Fruit fly (Drosophila melanogaster): Measurements from ENCODE around the gene akirin.

Gene akirin

dm6 chr3L:7360324-7360852 lies 9.3 kb upstream of the akirin start, which contains the start of gene Sec63:
Gene Sec63, plus strand, starts transcription at chr3L:7360561.
- TF ChIP-seq Vsx2 (GFP tag; optimal IDR thresholded peaks at IDR 0.05; ENCODE audit: partially characterized antibody) (no peak), foxo (GFP tag; optimal IDR thresholded peaks at IDR 0.05) (peak in 1 of 2 experiments; percentile 54), Hnf4 (GFP tag; optimal IDR thresholded peaks at IDR 0.05) (peak; percentile 35), sv (GFP tag; optimal IDR thresholded peaks at IDR 0.05) (peak; percentile 21), Myc (optimal IDR thresholded peaks at IDR 0.05) (peak; percentile 44), OdsH (GFP tag; optimal IDR thresholded peaks at IDR 0.05) (no peak), pan (optimal IDR thresholded peaks at IDR 0.05) (no peak), br (GFP tag; optimal IDR thresholded peaks at IDR 0.05) (peak; percentile 35), psq (GFP tag; optimal IDR thresholded peaks at IDR 0.05) (peak; percentile 27), rgr (GFP tag; optimal IDR thresholded peaks at IDR 0.05) (no peak), Hr83 (GFP tag; optimal IDR thresholded peaks at IDR 0.05; ENCODE audit: poor library complexity, severe bottlenecking) (peak; percentile 61), dsf (GFP tag; optimal IDR thresholded peaks at IDR 0.05; ENCODE audit: borderline replicate concordance) (no peak), HLH106 (tag; optimal IDR thresholded peaks at IDR 0.05) (peak; percentile 55), Rel (GFP tag; optimal IDR thresholded peaks at IDR 0.05) (no peak), Rel (tag; optimal IDR thresholded peaks at IDR 0.05) (no peak), h (GFP tag; optimal IDR thresholded peaks at IDR 0.05) (no peak)

- TF ChIP-seq sage (GFP tag; optimal IDR thresholded peaks at IDR 0.05) (no peak), h (GFP tag; optimal IDR thresholded peaks at IDR 0.05) (peak; percentile 23), HLH106 (tag; optimal IDR thresholded peaks at IDR 0.05) (peak; percentile 8), CG32264 (GFP tag; optimal IDR thresholded peaks at IDR 0.05) (no peak), rgr (GFP tag; optimal IDR thresholded peaks at IDR 0.05) (no peak)
Observed at dm6 chr3L:7361095-7361522, 8.5 kb upstream of the akirin start.

- TF ChIP-seq jim (GFP tag; optimal IDR thresholded peaks at IDR 0.05) (no peak), psq (GFP tag; optimal IDR thresholded peaks at IDR 0.05) (peak; percentile 7)
Observed at dm6 chr3L:7364717-7365278, 4.8 kb upstream of the akirin start.

dm6 chr3L:7367798-7368678 lies 1.6 kb upstream of the akirin start:
- TF ChIP-seq Hr83 (GFP tag; optimal IDR thresholded peaks at IDR 0.05; ENCODE audit: poor library complexity, severe bottlenecking) (no peak), Myc (optimal IDR thresholded peaks at IDR 0.05) (no peak), CG9705 (GFP tag; optimal IDR thresholded peaks at IDR 0.05) (no peak), GATAd (GFP tag; optimal IDR thresholded peaks at IDR 0.05) (no peak), lola (GFP tag; optimal IDR thresholded peaks at IDR 0.05) (no peak), N (GFP tag; optimal IDR thresholded peaks at IDR 0.05) (no peak), h (GFP tag; optimal IDR thresholded peaks at IDR 0.05) (peak; percentile 16), Jra (GFP tag; optimal IDR thresholded peaks at IDR 0.05) (peak; percentile 65), sv (GFP tag; optimal IDR thresholded peaks at IDR 0.05) (no peak), Rel (GFP tag; optimal IDR thresholded peaks at IDR 0.05) (no peak), Rel (tag; optimal IDR thresholded peaks at IDR 0.05) (peak; percentile 81), pan (optimal IDR thresholded peaks at IDR 0.05) (no peak), dmrt93B (GFP tag; optimal IDR thresholded peaks at IDR 0.05) (no peak), woc (GFP tag; optimal IDR thresholded peaks at IDR 0.05) (peak; percentile 30), jim (GFP tag; optimal IDR thresholded peaks at IDR 0.05) (no peak), Sp1 (GFP tag; optimal IDR thresholded peaks at IDR 0.05) (peak; percentile 7), dl (GFP tag; optimal IDR thresholded peaks at IDR 0.05; ENCODE audit: insufficient read depth in 1 of 2, partially characterized antibody in 2 of 2) (no peak), sage (GFP tag; optimal IDR thresholded peaks at IDR 0.05) (peak; percentile 12), br (GFP tag; optimal IDR thresholded peaks at IDR 0.05) (no peak), rgr (GFP tag; optimal IDR thresholded peaks at IDR 0.05) (peak; percentile 10), Hnf4 (GFP tag; optimal IDR thresholded peaks at IDR 0.05) (peak; percentile 41), foxo (GFP tag; optimal IDR thresholded peaks at IDR 0.05) (peak in 1 of 2 experiments; percentile 2), ey (GFP tag; optimal IDR thresholded peaks at IDR 0.05) (no peak), Dif (GFP tag; optimal IDR thresholded peaks at IDR 0.05; ENCODE audit: partially characterized antibody) (no peak), fru (GFP tag; optimal IDR thresholded peaks at IDR 0.05) (peak; percentile 34), CrebA (GFP tag; optimal IDR thresholded peaks at IDR 0.05; ENCODE audit: borderline replicate concordance) (no peak), dsf (GFP tag; optimal IDR thresholded peaks at IDR 0.05; ENCODE audit: borderline replicate concordance) (no peak), Hr78 (GFP tag; optimal IDR thresholded peaks at IDR 0.05) (no peak), Vsx2 (GFP tag; optimal IDR thresholded peaks at IDR 0.05; ENCODE audit: partially characterized antibody) (peak; percentile 97), psq (GFP tag; optimal IDR thresholded peaks at IDR 0.05) (no peak), OdsH (GFP tag; optimal IDR thresholded peaks at IDR 0.05) (no peak), tai (GFP tag; optimal IDR thresholded peaks at IDR 0.05) (no peak), Mio (GFP tag; optimal IDR thresholded peaks at IDR 0.05) (no peak), usp (GFP tag; optimal IDR thresholded peaks at IDR 0.05) (no peak), HLH106 (tag; optimal IDR thresholded peaks at IDR 0.05) (peak; percentile 33), Abd-B (GFP tag; optimal IDR thresholded peaks at IDR 0.05) (no peak), brk (GFP tag; optimal IDR thresholded peaks at IDR 0.05) (no peak), CG32264 (GFP tag; optimal IDR thresholded peaks at IDR 0.05) (no peak)

Measured in whole organism, wandering third instar larva.